Fruit fly (Drosophila melanogaster): ENCODE data around the gene CG32447.
A peak's percentile ranks its signal among the peaks of the same experiment; 100 is the strongest.

CG32447 gene

dm6 chr3L:21644176-21644575, 62.0 kb downstream of the CG32447 start (continued):
- TF ChIP-seq fd85E (GFP tag; optimal IDR thresholded peaks at IDR 0.05) (no peak), Smox (GFP tag; optimal IDR thresholded peaks at IDR 0.05) (no peak), fd59A (GFP tag; optimal IDR thresholded peaks at IDR 0.05) (no peak), salr (GFP tag; optimal IDR thresholded peaks at IDR 0.05) (no peak), Hr38 (GFP tag; optimal IDR thresholded peaks at IDR 0.05) (no peak), svp (GFP tag) (peak; percentile 5), Hr39 (GFP tag; optimal IDR thresholded peaks at IDR 0.05) (no peak)

- TF ChIP-seq CG31627 (GFP tag; optimal IDR thresholded peaks at IDR 0.05) (no peak), svp (GFP tag) (peak; percentile 12), Eip78C (GFP tag) (peak; percentile 36)
These were observed 63.1 kb downstream of the CG32447 start for dm6 chr3L:21642908-21643572.

DNA sequence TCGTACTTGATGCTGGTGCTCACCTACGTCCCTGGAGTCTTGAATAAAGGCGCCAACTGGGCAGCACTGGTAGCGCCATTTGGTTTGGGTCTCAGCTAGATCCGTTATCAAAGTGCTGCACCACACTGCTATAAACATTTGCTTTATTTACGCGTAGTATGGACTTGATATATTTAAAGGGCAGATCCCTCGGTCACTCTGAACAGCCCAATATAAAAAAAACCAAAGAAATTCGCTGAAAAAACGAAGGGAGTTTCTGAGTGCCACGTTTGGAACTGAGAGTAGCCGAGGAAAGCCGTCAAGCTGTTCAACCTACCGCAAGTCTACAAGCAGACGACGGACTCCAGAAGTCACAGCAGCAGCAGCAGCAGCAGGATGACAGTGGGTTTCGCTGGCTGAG, 65.3 kb downstream of the CG32447 start, which contains the start of gene Atox1:
TSS of gene Atox1 (plus strand) at position 181 of the 400 bp plus-strand sequence.
- TF ChIP-seq CG6163 (GFP tag; IDR thresholded peaks at IDR 0.05) = peak; percentile 60
- no peak for TF ChIP-seq Eip93F (GFP tag; optimal IDR thresholded peaks at IDR 0.05)
- peak; percentile 66 for TF ChIP-seq svp (GFP tag)
- TF ChIP-seq Ets96B (tag; optimal IDR thresholded peaks at IDR 0.05) = no peak
- no peak for TF ChIP-seq CG16779 (tag; optimal IDR thresholded peaks at IDR 0.05)
- TF ChIP-seq ss (GFP tag; optimal IDR thresholded peaks at IDR 0.05) = peak in 1 of 2 experiments; percentile 38
- TF ChIP-seq CG15336 (GFP tag; IDR thresholded peaks at IDR 0.05) = peak; percentile 25; the same call in 1 of the 2 replicates
- TF ChIP-seq CG6854 (GFP tag; optimal IDR thresholded peaks at IDR 0.05) = peak; percentile 54
- TF ChIP-seq CG34406 (GFP tag; optimal IDR thresholded peaks at IDR 0.05) = no peak
- TF ChIP-seq CG6808 (GFP tag; optimal IDR thresholded peaks at IDR 0.05) = peak; percentile 100
- TF ChIP-seq CG8119 (GFP tag; IDR thresholded peaks at IDR 0.05) = peak; percentile 38; the same call in 2 of the 3 replicates
- no peak for TF ChIP-seq fd85E (GFP tag; optimal IDR thresholded peaks at IDR 0.05)
- TF ChIP-seq CG10631 (GFP tag; optimal IDR thresholded peaks at IDR 0.05) = no peak
- peak; percentile 47 for TF ChIP-seq Sox14 (GFP tag; optimal IDR thresholded peaks at IDR 0.05)
- TF ChIP-seq eg (GFP tag; IDR thresholded peaks at IDR 0.05) = peak; percentile 36; the same call in 1 of the 3 replicates
- peak; percentile 41 for TF ChIP-seq CG3032 (tag; optimal IDR thresholded peaks at IDR 0.05)
- TF ChIP-seq esn (GFP tag; optimal IDR thresholded peaks at IDR 0.05) = peak; percentile 48
- TF ChIP-seq Eip78C (GFP tag) = peak; percentile 81
- no peak for TF ChIP-seq pdm3 (GFP tag; optimal IDR thresholded peaks at IDR 0.05)
- peak; percentile 42 for TF ChIP-seq CG1621 (tag; optimal IDR thresholded peaks at IDR 0.05)
- peak; percentile 14 for TF ChIP-seq fkh (GFP tag; optimal IDR thresholded peaks at IDR 0.05)
- no peak for TF ChIP-seq Lpt (GFP tag; optimal IDR thresholded peaks at IDR 0.05)
